Fruit fly (Drosophila melanogaster): Measurements from ENCODE around the gene CG10713.

DNA sequence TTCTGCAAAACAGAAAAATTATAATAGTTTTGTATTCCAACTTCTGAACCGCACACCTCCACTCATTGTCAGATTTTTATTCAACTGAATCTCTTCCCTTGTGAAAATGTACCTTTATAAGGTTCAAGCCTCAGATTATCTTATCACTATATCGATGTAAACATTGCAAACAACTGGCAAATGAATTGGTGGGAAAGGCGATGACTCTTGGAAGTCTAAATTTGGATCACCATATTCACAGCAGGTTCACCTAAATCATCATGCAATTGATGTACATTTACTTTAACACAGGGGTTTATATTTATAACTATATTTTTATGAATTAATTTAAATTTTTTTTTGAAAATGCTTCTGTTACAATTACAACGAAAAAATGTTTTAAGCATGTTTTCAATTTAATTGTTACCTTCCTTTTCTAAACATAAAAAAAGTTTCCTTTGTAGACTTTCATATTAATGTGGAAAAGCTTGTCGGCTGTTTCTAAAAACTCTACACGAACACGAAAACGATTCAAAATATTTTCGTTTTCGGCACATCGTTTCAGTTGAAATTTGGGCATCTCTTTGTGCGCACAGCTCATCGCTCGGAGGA, 5.4 kb upstream of the CG10713 start, which contains the start of the genes CG10140 and CG14109:
- no peak for TF ChIP-seq CG11696 (GFP tag; IDR thresholded peaks at IDR 0.05)
- no peak for TF ChIP-seq Hr51 (GFP tag; optimal IDR thresholded peaks at IDR 0.05)
- TF ChIP-seq Ets65A (GFP tag): no peak
- TF ChIP-seq CG13624 (GFP tag; optimal IDR thresholded peaks at IDR 0.05): no peak
- TF ChIP-seq CG11723 (GFP tag; optimal IDR thresholded peaks at IDR 0.05): no peak
- TF ChIP-seq CG16863 (GFP tag; optimal IDR thresholded peaks at IDR 0.05): no peak
- TF ChIP-seq CG17568 (GFP tag; optimal IDR thresholded peaks at IDR 0.05): no peak
- TF ChIP-seq scrt (GFP tag; optimal IDR thresholded peaks at IDR 0.05): no peak
- no peak for TF ChIP-seq nerfin-1 (tag; optimal IDR thresholded peaks at IDR 0.05)
- TF ChIP-seq tgo (GFP tag; IDR thresholded peaks at IDR 0.05): no peak
